Fruit fly (Drosophila melanogaster) whole organism, wandering third instar larva: Measurements from ENCODE around the gene CG32641.
A peak's percentile ranks its signal among the peaks of the same experiment; 100 is the strongest.

Experiments
- Abd-B ChIP-seq: fragments of >200 bp; optimal IDR thresholded peaks from 2 replicates; lab custom pipeline; 2017; ENCODE audit warnings: missing biosample characterization, missing genetic modification characterization
- CG32264 ChIP-seq: fragments of 200-800 bp; sonication (Bioruptor generic); optimal IDR thresholded peaks from 2 replicates; lab custom pipeline; 2016; ENCODE audit warnings: missing biosample characterization, missing genetic modification characterization
- CG9705 ChIP-seq: fragments of 200-800 bp; sonication (Bioruptor generic); optimal IDR thresholded peaks from 2 replicates; lab custom pipeline; 2018; ENCODE audit warnings: missing biosample characterization, mild to moderate bottlenecking, missing genetic modification characterization
- Dif ChIP-seq: fragments of 200-275, 200-300 bp; sonication (Bioruptor generic); optimal IDR thresholded peaks from 2 replicates; lab custom pipeline; 2018; ENCODE audit warnings: missing biosample characterization, missing genetic modification characterization; ENCODE audit not compliant: partially characterized antibody
- HLH106 ChIP-seq: fragments of 200-800 bp; optimal IDR thresholded peaks from 3 replicates; lab custom pipeline; 2019; ENCODE audit warnings: missing biosample characterization, mild to moderate bottlenecking, missing genetic modification characterization, moderate library complexity
- Hnf4 ChIP-seq: fragments of 200-800 bp; sonication (Bioruptor generic); optimal IDR thresholded peaks from 2 replicates; lab custom pipeline; 2016; ENCODE audit warnings: missing biosample characterization, mild to moderate bottlenecking, missing genetic modification characterization
- Hr78 ChIP-seq: fragments of >200 bp; optimal IDR thresholded peaks from 2 replicates; lab custom pipeline; 2017; ENCODE audit warnings: missing biosample characterization, missing genetic modification characterization
- Hr83 ChIP-seq: fragments of 200-300 bp; sonication (Bioruptor generic); optimal IDR thresholded peaks from 2 replicates; lab custom pipeline; 2016; ENCODE audit warnings: missing biosample characterization, mild to moderate bottlenecking, missing genetic modification characterization, moderate library complexity; ENCODE audit not compliant: poor library complexity, severe bottlenecking
- Jra ChIP-seq: sonication (Bioruptor generic); optimal IDR thresholded peaks from 2 replicates; lab custom pipeline; 2016; ENCODE audit warnings: missing biosample characterization, missing genetic modification characterization
- Myc ChIP-seq: fragments of >200 bp; optimal IDR thresholded peaks from 2 replicates; lab custom pipeline; 2017
- N ChIP-seq: fragments of >200 bp; optimal IDR thresholded peaks from 2 replicates; lab custom pipeline; 2018; ENCODE audit warnings: missing biosample characterization, missing external identifiers, missing genetic modification characterization
- OdsH ChIP-seq: fragments of 200-800 bp; sonication (Bioruptor generic); optimal IDR thresholded peaks from 2 replicates; lab custom pipeline; 2016; ENCODE audit warnings: missing biosample characterization, mild to moderate bottlenecking, missing genetic modification characterization
- Rel ChIP-seq, 2 experiments: fragments of 200-800 bp; sonication (Bioruptor generic) in 1 of 2; optimal IDR thresholded peaks; 2 replicates in 1 of 2; 3 replicates in 1 of 2; lab custom pipeline; 2016 to 2019; ENCODE audit warnings: mild to moderate bottlenecking in 2 of 2, missing biosample characterization in 2 of 2, missing genetic modification characterization in 2 of 2, moderate library complexity in 1 of 2
- Sp1 ChIP-seq: fragments of 200-800 bp; sonication (Bioruptor generic); optimal IDR thresholded peaks from 3 replicates; lab custom pipeline; 2019; ENCODE audit warnings: missing biosample characterization, mild to moderate bottlenecking, missing genetic modification characterization, moderate library complexity
- Vsx2 ChIP-seq: fragments of 200-300, 225-300 bp; sonication (Bioruptor generic); optimal IDR thresholded peaks from 2 replicates; lab custom pipeline; 2018; ENCODE audit warnings: missing biosample characterization, missing genetic modification characterization; ENCODE audit not compliant: partially characterized antibody
- dl ChIP-seq, 2 experiments: fragments of 175-275, 200-275 bp in 1 of 2; fragments of 200-275 bp in 1 of 2; sonication (Bioruptor generic); optimal IDR thresholded peaks; lab custom pipeline; 2018; ENCODE audit warnings: mild to moderate bottlenecking in 2 of 2, missing biosample characterization in 2 of 2, missing genetic modification characterization in 2 of 2, moderate library complexity in 2 of 2; ENCODE audit not compliant: partially characterized antibody in 2 of 2, insufficient read depth in 1 of 2
- ey ChIP-seq: fragments of 200-800 bp; sonication (Bioruptor generic); optimal IDR thresholded peaks from 2 replicates; lab custom pipeline; 2016; ENCODE audit warnings: missing biosample characterization, missing genetic modification characterization
- foxo ChIP-seq, 2 experiments: fragments of 200-800 bp; sonication (Bioruptor generic); optimal IDR thresholded peaks; 2 replicates in 1 of 2; 3 replicates in 1 of 2; lab custom pipeline; 2016 to 2017; ENCODE audit warnings: missing biosample characterization in 2 of 2, missing genetic modification characterization in 2 of 2
- fru ChIP-seq: fragments of 200-800 bp; sonication (Bioruptor generic); optimal IDR thresholded peaks from 3 replicates; lab custom pipeline; 2016; ENCODE audit warnings: missing biosample characterization, mild to moderate bottlenecking, missing genetic modification characterization
- h ChIP-seq: fragments of 200-800 bp; sonication (Bioruptor generic); optimal IDR thresholded peaks from 3 replicates; lab custom pipeline; 2016; ENCODE audit warnings: missing biosample characterization, mild to moderate bottlenecking, missing genetic modification characterization
- jim ChIP-seq: fragments of 175-275, 200-325 bp; sonication (Bioruptor generic); optimal IDR thresholded peaks from 2 replicates; lab custom pipeline; 2016; ENCODE audit warnings: missing biosample characterization, mild to moderate bottlenecking, missing genetic modification characterization
- lola ChIP-seq: fragments of >200 bp; optimal IDR thresholded peaks from 2 replicates; lab custom pipeline; 2017; ENCODE audit warnings: missing biosample characterization, missing genetic modification characterization
- pan ChIP-seq: fragments of >200 bp; optimal IDR thresholded peaks from 2 replicates; lab custom pipeline; 2017
- psq ChIP-seq: fragments of 200-800 bp; sonication (Bioruptor generic); optimal IDR thresholded peaks from 3 replicates; lab custom pipeline; 2017; ENCODE audit warnings: missing biosample characterization, mild to moderate bottlenecking, missing genetic modification characterization, moderate library complexity
- rgr ChIP-seq: fragments of 200-800 bp; sonication (Bioruptor generic); optimal IDR thresholded peaks from 3 replicates; lab custom pipeline; 2016; ENCODE audit warnings: missing biosample characterization, mild to moderate bottlenecking, missing genetic modification characterization
- sage ChIP-seq: fragments of 200-800 bp; sonication (Bioruptor generic); optimal IDR thresholded peaks from 2 replicates; lab custom pipeline; 2016; ENCODE audit warnings: missing biosample characterization, mild to moderate bottlenecking, missing genetic modification characterization
- sv ChIP-seq: fragments of 200-800 bp; sonication (Bioruptor generic); optimal IDR thresholded peaks from 3 replicates; lab custom pipeline; 2016; ENCODE audit warnings: missing biosample characterization, missing genetic modification characterization
- tai ChIP-seq: sonication (Bioruptor generic); optimal IDR thresholded peaks from 2 replicates; lab custom pipeline; 2016; ENCODE audit warnings: missing biosample characterization, missing genetic modification characterization
- usp ChIP-seq: fragments of >200 bp; optimal IDR thresholded peaks from 2 replicates; lab custom pipeline; 2017; ENCODE audit warnings: missing biosample characterization, missing genetic modification characterization
- woc ChIP-seq: sonication (Bioruptor generic); optimal IDR thresholded peaks from 2 replicates; lab custom pipeline; 2016; ENCODE audit warnings: missing biosample characterization, mild to moderate bottlenecking, missing genetic modification characterization

Gene CG32641

DNA sequence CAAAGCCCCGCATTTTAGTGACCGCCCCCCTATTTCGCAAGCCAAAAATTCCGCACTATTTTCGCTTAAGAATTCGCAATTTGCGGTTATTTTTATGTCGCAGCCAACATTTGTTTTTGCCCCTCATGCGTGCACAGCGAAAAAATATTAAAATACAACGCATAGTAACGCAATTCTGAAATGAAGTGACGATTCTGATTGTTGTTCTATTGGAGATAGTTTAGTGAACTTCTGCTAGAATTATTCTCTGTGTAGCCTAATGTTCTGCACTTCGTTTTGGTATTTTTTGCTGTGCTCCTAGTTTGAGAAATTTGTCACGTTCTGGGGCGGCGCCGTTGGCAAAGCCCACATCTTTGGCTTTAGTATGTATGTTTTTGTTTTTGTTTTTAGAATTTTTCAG lies 37.6 kb downstream of the CG32641 start:
- no peak for TF ChIP-seq Hr78 (GFP tag; lab: Kevin White, UChicago)
- TF ChIP-seq Rel (GFP tag; optimal IDR thresholded peaks at IDR 0.05; lab: Kevin White, UChicago), result no peak
- no peak for TF ChIP-seq Rel (tag; optimal IDR thresholded peaks at IDR 0.05; lab: Kevin White, UChicago)
- no peak for TF ChIP-seq Hnf4 (GFP tag; lab: Kevin White, UChicago)
- TF ChIP-seq usp (GFP tag; lab: Kevin White, UChicago), result no peak
- no peak for TF ChIP-seq sage (GFP tag; lab: Kevin White, UChicago)
- no peak for TF ChIP-seq N
- TF ChIP-seq, all 38 proteins: peak for 0

DNA sequence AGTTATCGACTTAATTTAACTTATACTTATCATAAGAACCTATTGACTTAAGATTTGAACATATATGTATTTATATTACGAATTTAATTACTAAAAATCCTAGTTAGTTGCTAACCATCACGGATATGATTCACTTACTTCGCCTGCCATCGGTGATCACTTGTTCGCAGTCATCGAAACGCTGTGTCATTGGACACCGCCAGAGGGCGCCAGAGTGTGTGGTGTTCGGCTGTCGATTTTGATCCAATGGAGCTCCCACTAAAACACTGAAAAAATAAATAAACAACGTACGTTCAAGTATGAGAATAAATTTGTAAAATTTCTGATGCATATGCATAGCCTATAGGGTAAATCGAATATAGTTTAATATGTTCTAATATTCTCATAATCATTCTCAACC lies 40.6 kb downstream of the CG32641 start:
- TF ChIP-seq HLH106 (tag; lab: Kevin White, UChicago) (no peak), jim (GFP tag; lab: Kevin White, UChicago) (no peak), sage (GFP tag; lab: Kevin White, UChicago) (no peak), N (no peak), Rel (GFP tag; optimal IDR thresholded peaks at IDR 0.05; lab: Kevin White, UChicago) (no peak), Rel (tag; optimal IDR thresholded peaks at IDR 0.05; lab: Kevin White, UChicago) (no peak), Sp1 (no peak), ey (GFP tag; lab: Kevin White, UChicago) (no peak), Jra (GFP tag; lab: Kevin White, UChicago) (no peak), Myc (lab: Kevin White, UChicago) (no peak), CG9705 (GFP tag; lab: Kevin White, UChicago) (no peak), pan (lab: Kevin White, UChicago) (no peak), usp (GFP tag; lab: Kevin White, UChicago) (no peak), psq (GFP tag; lab: Kevin White, UChicago) (no peak), woc (no peak), h (GFP tag; lab: Kevin White, UChicago) (no peak), Abd-B (GFP tag; lab: Kevin White, UChicago) (no peak), dl (GFP tag; optimal IDR thresholded peaks at IDR 0.05; lab: Kevin White, UChicago; ENCODE audit: insufficient read depth in 1 of 2, partially characterized antibody in 2 of 2) (no peak), OdsH (GFP tag; lab: Kevin White, UChicago) (no peak), CG32264 (no peak)

- TF ChIP-seq fru (GFP tag; lab: Kevin White, UChicago) (peak; percentile 4), psq (GFP tag; lab: Kevin White, UChicago) (no peak), foxo (GFP tag; optimal IDR thresholded peaks at IDR 0.05; lab: Kevin White, UChicago) (peak in 1 of 2 experiments; percentile 2), h (GFP tag; lab: Kevin White, UChicago) (peak; percentile 14)
Observed at dm6 chrX:13226478-13226877, 42.2 kb downstream of the CG32641 start.

dm6 chrX:13227505-13228207 lies 43.4 kb downstream of the CG32641 start:
- TF ChIP-seq sv (GFP tag; lab: Kevin White, UChicago) (no peak), rgr (GFP tag; lab: Kevin White, UChicago) (no peak), fru (GFP tag; lab: Kevin White, UChicago) (no peak), Myc (lab: Kevin White, UChicago) (no peak), CG9705 (GFP tag; lab: Kevin White, UChicago) (no peak)

- TF ChIP-seq usp (GFP tag; lab: Kevin White, UChicago), result no peak
- TF ChIP-seq Dif (GFP tag; lab: Kevin White, UChicago), result no peak
- no peak for TF ChIP-seq sv (GFP tag; lab: Kevin White, UChicago)
- TF ChIP-seq Vsx2, result no peak
- TF ChIP-seq Sp1, result no peak
- TF ChIP-seq lola (GFP tag; lab: Kevin White, UChicago), result no peak
- no peak for TF ChIP-seq Hr83
- no peak for TF ChIP-seq tai (GFP tag; lab: Kevin White, UChicago)
Observed at dm6 chrX:13228208-13228606, 43.9 kb downstream of the CG32641 start.
